Worm (Caenorhabditis elegans) whole organism, young adult: ENCODE measurements around the gene E02H1.1.

Source experiments
- F37B4.10 ChIP-seq: fragments of 200-800 bp; sonication (Bioruptor generic); IDR thresholded peaks from 2 replicates; pipeline ENCODE4 v1.3.6; 2022; ENCODE audit warnings: missing genetic modification characterization, missing compliant biosample characterization
- Y95B8A.8 ChIP-seq: fragments of 200-800 bp; sonication (Bioruptor generic); IDR thresholded peaks from 2 replicates; pipeline ENCODE4 v1.3.6; 2022; ENCODE audit warnings: missing genetic modification reagents, missing genetic modification characterization, missing compliant biosample characterization
- aptf-3 ChIP-seq: fragments of 200-800 bp; sonication (Bioruptor generic); IDR thresholded peaks from 2 replicates; pipeline ENCODE4 v1.3.6; 2022; ENCODE audit warnings: missing genetic modification characterization, missing compliant biosample characterization
- bed-2 ChIP-seq: fragments of 200-800 bp; sonication (Bioruptor generic); IDR thresholded peaks from 2 replicates; pipeline ENCODE4 v1.3.6; 2022; ENCODE audit warnings: missing genetic modification reagents, missing genetic modification characterization, missing compliant biosample characterization
- ceh-91 ChIP-seq: fragments of 200-800 bp; sonication (Bioruptor generic); IDR thresholded peaks from 2 replicates; pipeline ENCODE4 v1.3.6; 2022; ENCODE audit warnings: missing genetic modification reagents, missing genetic modification characterization, missing compliant biosample characterization
- efl-1 ChIP-seq: fragments of 150-350 bp; optimal IDR thresholded peaks from 2 replicates; lab custom pipeline; 2014; ENCODE audit warnings: missing biosample characterization, missing genetic modification reagents, missing genetic modification characterization
- egrh-3 ChIP-seq: fragments of 200-800 bp; sonication (Bioruptor generic); IDR thresholded peaks from 2 replicates; pipeline ENCODE4 v1.3.6; 2022; ENCODE audit warnings: missing genetic modification reagents, missing genetic modification characterization, missing compliant biosample characterization
- him-1 ChIP-seq: sonication (generic microtip); optimal IDR thresholded peaks from 2 replicates; lab custom pipeline; 2016; ENCODE audit warnings: missing genotype, missing genetic modification reagents, missing genetic modification characterization, missing compliant biosample characterization
- hmg-20 ChIP-seq: fragments of 200-800 bp; sonication (Bioruptor generic); IDR thresholded peaks from 2 replicates; pipeline ENCODE4 v1.3.6; 2022; ENCODE audit warnings: missing genetic modification reagents, missing genetic modification characterization, missing compliant biosample characterization
- lsl-1 ChIP-seq: fragments of 200-800 bp; sonication (Bioruptor generic); optimal IDR thresholded peaks from 2 replicates; lab custom pipeline; 2018; ENCODE audit warnings: mild to moderate bottlenecking, missing genetic modification characterization, moderate library complexity, missing compliant biosample characterization
- mcd-1 ChIP-seq: fragments of 200-800 bp; sonication (Bioruptor generic); IDR thresholded peaks from 2 replicates; pipeline ENCODE4 v1.3.6; 2022; ENCODE audit warnings: missing genetic modification reagents, missing genetic modification characterization, missing compliant biosample characterization
- mel-28 ChIP-seq: sonication (generic microtip); optimal IDR thresholded peaks from 2 replicates; lab custom pipeline; 2016; ENCODE audit warnings: borderline replicate concordance, mild to moderate bottlenecking, missing genetic modification characterization, missing compliant biosample characterization
- zfh-2 ChIP-seq: fragments of 200-800 bp; sonication (Bioruptor generic); conservative IDR thresholded peaks from 2 replicates; pipeline ENCODE4 v1.3.6; 2022; ENCODE audit warnings: missing genetic modification reagents, missing genetic modification characterization, missing compliant biosample characterization

DNA sequence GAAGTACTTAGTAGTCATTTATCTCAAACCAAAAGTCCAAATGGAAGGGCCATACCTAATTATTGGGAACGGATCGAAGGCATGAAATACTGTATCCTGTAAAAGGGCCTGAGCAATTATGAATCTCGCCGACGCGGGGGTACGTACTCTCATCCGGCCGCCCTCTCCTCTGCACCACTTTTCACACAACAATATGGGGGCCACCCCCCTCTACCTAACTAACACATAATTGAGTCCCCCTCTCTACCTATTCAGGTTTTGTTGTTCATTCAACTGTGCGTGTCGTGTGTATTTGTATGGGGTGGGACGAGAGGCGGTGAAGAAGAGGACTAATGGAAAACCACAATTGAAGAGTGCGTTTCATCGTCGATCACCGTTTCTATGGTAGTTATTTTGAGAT, 16.6 kb downstream of the E02H1.1 start:
- TF ChIP-seq efl-1 (GFP tag; lab: Kevin White, UChicago) = no peak
- 0 out of 2 replicates have a peak, but pooled peaks have one; percentile 16 for TF ChIP-seq zfh-2 (GFP tag; lab: Robert Waterston, UW)
- no peak for TF ChIP-seq F37B4.10 (GFP tag; lab: Robert Waterston, UW)
- TF ChIP-seq Y95B8A.8 (GFP tag; lab: Robert Waterston, UW) = no peak
- TF ChIP-seq egrh-3 = no peak
- no peak for TF ChIP-seq aptf-3 (GFP tag; lab: Robert Waterston, UW)
- TF ChIP-seq hmg-20 (GFP tag; lab: Robert Waterston, UW) = no peak
- TF ChIP-seq bed-2 (GFP tag; lab: Robert Waterston, UW) = no peak
- TF ChIP-seq lsl-1 (GFP tag; lab: Kevin White, UChicago) = no peak
- no peak for TF ChIP-seq ceh-91 (GFP tag; lab: Robert Waterston, UW)
- TF ChIP-seq mcd-1 = no peak
- no peak for TF ChIP-seq him-1 (tag; lab: Kevin White, UChicago)
- TF ChIP-seq mel-28 (tag; lab: Kevin White, UChicago) = no peak
